Worm (Caenorhabditis elegans): ENCODE measurements around the gene E02H1.5.

DNA sequence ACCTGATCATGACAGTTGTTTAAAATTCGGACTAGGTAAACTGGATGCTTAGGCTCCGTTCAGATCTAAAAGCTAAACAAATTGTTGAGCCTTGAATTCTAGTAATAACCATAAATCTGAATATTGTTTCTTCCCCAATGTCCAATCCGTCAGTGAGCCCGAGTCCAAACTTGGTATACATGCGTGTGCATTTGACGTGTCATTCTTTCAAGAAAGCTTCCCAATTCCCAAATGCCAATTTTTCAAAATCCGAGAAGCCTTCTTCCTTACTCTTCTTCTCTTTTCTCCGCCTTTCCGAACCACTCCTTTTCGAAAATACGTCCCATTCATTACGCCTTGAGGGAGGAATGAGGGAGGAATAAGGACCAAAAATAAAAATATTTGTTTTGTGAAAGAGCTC is 18.3 kb upstream of the E02H1.5 start:
- TF ChIP-seq tab-1 (GFP tag; IDR thresholded peaks at IDR 0.05) (no peak), flt-1 (GFP tag; IDR thresholded peaks at IDR 0.05) (no peak), med-1 (GFP tag; optimal IDR thresholded peaks at IDR 0.05; ENCODE audit: insufficient read depth) (no peak), ztf-23 (GFP tag; IDR thresholded peaks at IDR 0.05) (no peak), ztf-29 (GFP tag; IDR thresholded peaks at IDR 0.05) (no peak), T22C8.4 (GFP tag; IDR thresholded peaks at IDR 0.05) (no peak), cog-1 (tag; optimal IDR thresholded peaks at IDR 0.05) (no peak)
